Worm (Caenorhabditis elegans) whole organism, young adult: Measurements from ENCODE around the gene ZK1240.2.

Experiments
- him-1 ChIP-seq: sonication (generic microtip); optimal IDR thresholded peaks from 2 replicates; lab custom pipeline; 2016; ENCODE audit warnings: missing genotype, missing genetic modification reagents, missing genetic modification characterization, missing compliant biosample characterization
- ztf-18 ChIP-seq: sonication (generic microtip); optimal IDR thresholded peaks from 2 replicates; lab custom pipeline; 2016; ENCODE audit warnings: missing genotype, mild to moderate bottlenecking, missing genetic modification characterization, missing compliant biosample characterization
- ztf-22 ChIP-seq: fragments of 200-800 bp; sonication (Bioruptor generic); optimal IDR thresholded peaks from 2 replicates; lab custom pipeline; 2018; ENCODE audit warnings: mild to moderate bottlenecking, missing genetic modification characterization, moderate library complexity, missing compliant biosample characterization

The ZK1240.2 gene

ce11 chrII:2372090-2372489 is 48.9 kb downstream of the ZK1240.2 start, which contains the start of gene F16G10.3 (continued):
- no peak for TF ChIP-seq him-1
- no peak for TF ChIP-seq ztf-22
- TF ChIP-seq ztf-18 (tag; lab: Kevin White, UChicago) = no peak
- TF ChIP-seq, all 124 proteins: peak for 0
